Worm (Caenorhabditis elegans): ENCODE results near the gene fbxc-28.

- TF ChIP-seq unc-55 (GFP tag; optimal IDR thresholded peaks at IDR 0.05) (no peak), ceh-24 (tag; optimal IDR thresholded peaks at IDR 0.05) (no peak), ama-1 (optimal IDR thresholded peaks at IDR 0.05) (no peak)
Measured at ce11 chrII:961961-962360, 38.3 kb downstream of the fbxc-28 start, which contains the start of gene C32B5.13.
